Fruit fly (Drosophila melanogaster) whole organism: ENCODE data around the gene CG1024.

Source experiments
- CG8478 ChIP-seq: fragments of >200 bp; optimal IDR thresholded peaks from 2 replicates; lab custom pipeline; 2018; ENCODE audit warnings: inconsistent platforms
- Dll ChIP-seq: fragments of >200 bp; optimal IDR thresholded peaks from 2 replicates; lab custom pipeline; 2017
- psq ChIP-seq: fragments of >200 bp; optimal IDR thresholded peaks from 2 replicates; lab custom pipeline; 2017

dm6 chr3R:6399752-6400151, 19.6 kb upstream of the CG1024 start:
- no peak for TF ChIP-seq psq (lab: Kevin White, UChicago)
- no peak for TF ChIP-seq Dll
- TF ChIP-seq CG8478 (lab: Kevin White, UChicago) = no peak
